Fruit fly (Drosophila melanogaster): Measurements from ENCODE around the gene Prp6.

Gene Prp6

dm6 chr3L:18890283-18891175, 14.6 kb upstream of the Prp6 start, which contains the start of gene CG3961 (continued):
- TF ChIP-seq dysf (GFP tag; IDR thresholded peaks at IDR 0.05) (peak; percentile 94), Hmr (GFP tag; optimal IDR thresholded peaks at IDR 0.05) (peak; percentile 98), CG12391 (tag; optimal IDR thresholded peaks at IDR 0.05) (peak; percentile 99), pros (GFP tag; optimal IDR thresholded peaks at IDR 0.05) (peak; percentile 56), HmgD (GFP tag; optimal IDR thresholded peaks at IDR 0.05) (peak; percentile 3), CG7786 (GFP tag; optimal IDR thresholded peaks at IDR 0.05) (peak; percentile 82), Meics (GFP tag; optimal IDR thresholded peaks at IDR 0.05) (peak; percentile 95), lola (GFP tag; optimal IDR thresholded peaks at IDR 0.05) (peak in 1 of 3 experiments; percentile 100), CoRest (tag; optimal IDR thresholded peaks at IDR 0.05) (peak; percentile 99), grn (GFP tag; optimal IDR thresholded peaks at IDR 0.05) (peak; percentile 85), Chrac-16 (GFP tag; optimal IDR thresholded peaks at IDR 0.05) (peak; percentile 96), ato (GFP tag; IDR thresholded peaks at IDR 0.05; ENCODE audit: partially characterized antibody) (no peak; the same call in 1 of the 2 replicates), CG31365 (tag; optimal IDR thresholded peaks at IDR 0.05) (peak; percentile 46), hbn (GFP tag; IDR thresholded peaks at IDR 0.05; ENCODE audit: partially characterized antibody) (no peak), da (GFP tag; optimal IDR thresholded peaks at IDR 0.05) (peak; percentile 53), HmgZ (tag; optimal IDR thresholded peaks at IDR 0.05) (peak; percentile 95), crp (GFP tag; optimal IDR thresholded peaks at IDR 0.05) (peak in 1 of 2 experiments; percentile 72), CG7839 (tag; optimal IDR thresholded peaks at IDR 0.05) (peak; percentile 99), E2f1 (GFP tag; IDR thresholded peaks at IDR 0.05) (peak; percentile 90), sc (optimal IDR thresholded peaks at IDR 0.05) (no peak), sc (GFP tag; optimal IDR thresholded peaks at IDR 0.05) (peak; percentile 99), sens-2 (GFP tag; IDR thresholded peaks at IDR 0.05) (no peak; the same call in 1 of the 2 replicates), zen2 (GFP tag; IDR thresholded peaks at IDR 0.05; ENCODE audit: partially characterized antibody) (no peak), CG12744 (GFP tag; optimal IDR thresholded peaks at IDR 0.05) (peak; percentile 80), Opbp (GFP tag; IDR thresholded peaks at IDR 0.05; ENCODE audit: partially characterized antibody) (no peak), GATAe (GFP tag; conservative IDR thresholded peaks at IDR 0.05) (peak; percentile 66), shn (GFP tag; optimal IDR thresholded peaks at IDR 0.05) (peak; percentile 75), zfh2 (GFP tag; optimal IDR thresholded peaks at IDR 0.05) (peak; percentile 52), fu2 (GFP tag; optimal IDR thresholded peaks at IDR 0.05) (peak; percentile 77), TFAM (GFP tag; optimal IDR thresholded peaks at IDR 0.05) (peak; percentile 88), Taf1 (GFP tag; IDR thresholded peaks at IDR 0.05) (peak; percentile 51; the same call in 1 of the 2 replicates), repo (GFP tag; optimal IDR thresholded peaks at IDR 0.05) (peak; percentile 73), slp2 (GFP tag; optimal IDR thresholded peaks at IDR 0.05) (peak; percentile 84), D (optimal IDR thresholded peaks at IDR 0.05) (no peak), D (GFP tag; optimal IDR thresholded peaks at IDR 0.05) (peak; percentile 99), tgo (GFP tag; IDR thresholded peaks at IDR 0.05) (peak; percentile 95), CG10462 (GFP tag; optimal IDR thresholded peaks at IDR 0.05) (peak; percentile 97), ERR (GFP tag; optimal IDR thresholded peaks at IDR 0.05) (peak; percentile 52), CG12659 (GFP tag; optimal IDR thresholded peaks at IDR 0.05) (peak; percentile 99), CG5953 (GFP tag; IDR thresholded peaks at IDR 0.05) (no peak), CG10565 (GFP tag; optimal IDR thresholded peaks at IDR 0.05) (peak; percentile 71), CG13894 (tag; optimal IDR thresholded peaks at IDR 0.05) (no peak), Side (GFP tag; optimal IDR thresholded peaks at IDR 0.05) (peak; percentile 40), CG14965 (GFP tag; optimal IDR thresholded peaks at IDR 0.05; ENCODE audit: borderline replicate concordance) (no peak), lmd (GFP tag; IDR thresholded peaks at IDR 0.05) (peak; percentile 94), sug (tag; optimal IDR thresholded peaks at IDR 0.05) (peak; percentile 94), gcm2 (GFP tag; optimal IDR thresholded peaks at IDR 0.05) (peak; percentile 79), CG11695 (GFP tag; IDR thresholded peaks at IDR 0.05) (peak; percentile 97)

Data from whole organism, embryonic.